5 worm cellular contexts compared by ENCODE assay signal in genomic region chrX:15388259-15388658, ce11.
TF ChIP-seq lines count a peak whose summit lies in the region.

No protein-coding gene starts in this region.

TF ChIP-seq in whole organism, L1 larva, 84 proteins besides CTCF, POLR2A, EP300 and RAD21:
- TF ChIP-seq snpc-4 (tag; optimal IDR thresholded peaks at IDR 0.05; lab: Kevin White, UChicago) (peak; percentile 91), efl-1 (optimal IDR thresholded peaks at IDR 0.05; lab: Kevin White, UChicago) (no peak), efl-1 (GFP tag; optimal IDR thresholded peaks at IDR 0.05 in 1 of 2; lab: Kevin White, UChicago) (peak in 1 of 2 experiments; percentile 6), nhr-90 (tag; optimal IDR thresholded peaks at IDR 0.05; lab: Kevin White, UChicago; ENCODE audit: poor library complexity) (no peak)

TF ChIP-seq in whole organism, L2 larva, 48 proteins besides CTCF, POLR2A, EP300 and RAD21:
- TF ChIP-seq Y55F3AM.14 (GFP tag; optimal IDR thresholded peaks at IDR 0.05; lab: Kevin White, UChicago) (no peak), snpc-4 (tag; optimal IDR thresholded peaks at IDR 0.05; lab: Kevin White, UChicago) (peak; percentile 30)

TF ChIP-seq in whole organism, L3 larva, 47 proteins besides CTCF, POLR2A, EP300 and RAD21:
- TF ChIP-seq ZK546.5 (tag; optimal IDR thresholded peaks at IDR 0.05; lab: Kevin White, UChicago) (no peak), snpc-4 (tag; optimal IDR thresholded peaks at IDR 0.05; lab: Kevin White, UChicago) (peak; percentile 28)

TF ChIP-seq in whole organism, L4 larva, 104 proteins besides CTCF, POLR2A, EP300 and RAD21:
- no peak for TF ChIP-seq lsy-2 (tag; optimal IDR thresholded peaks at IDR 0.05; lab: Kevin White, UChicago)
- no peak for TF ChIP-seq mdt-29 (GFP tag; IDR thresholded peaks at IDR 0.05; lab: Robert Waterston, UW)
- peak; percentile 76 for TF ChIP-seq set-16 (GFP tag; IDR thresholded peaks at IDR 0.05; lab: Robert Waterston, UW)
- peak; percentile 59; the same call in 1 of the 2 replicates for TF ChIP-seq egl-43 (GFP tag; IDR thresholded peaks at IDR 0.05; lab: Robert Waterston, UW)
- no peak for TF ChIP-seq dmd-6 (GFP tag; IDR thresholded peaks at IDR 0.05; lab: Robert Waterston, UW)
- no peak for TF ChIP-seq unc-130 (GFP tag; optimal IDR thresholded peaks at IDR 0.05; lab: Kevin White, UChicago)
- TF ChIP-seq nhr-6 (tag; optimal IDR thresholded peaks at IDR 0.05; lab: Kevin White, UChicago): no peak
- TF ChIP-seq tag-97 (GFP tag; IDR thresholded peaks at IDR 0.05; lab: Robert Waterston, UW): no peak
- no peak for TF ChIP-seq attf-4 (tag; optimal IDR thresholded peaks at IDR 0.05; lab: Kevin White, UChicago)
- TF ChIP-seq aly-2 (tag; optimal IDR thresholded peaks at IDR 0.05; lab: Kevin White, UChicago): no peak

TF ChIP-seq in whole organism, young adult, 124 proteins besides CTCF, POLR2A, EP300 and RAD21:
- TF ChIP-seq ceh-27 (GFP tag; optimal IDR thresholded peaks at IDR 0.05; lab: Kevin White, UChicago) (no peak), hsf-1 (GFP tag; IDR thresholded peaks at IDR 0.05; lab: Robert Waterston, UW) (0 out of 2 replicates have a peak, but pooled peaks have one; percentile 36), hmg-1.2 (GFP tag; IDR thresholded peaks at IDR 0.05; lab: Robert Waterston, UW) (0 out of 2 replicates have a peak, but pooled peaks have one; percentile 4), zfh-2 (GFP tag; conservative IDR thresholded peaks at IDR 0.05; lab: Robert Waterston, UW) (peak; percentile 79), snpc-4 (GFP tag; optimal IDR thresholded peaks at IDR 0.05; lab: Kevin White, UChicago) (peak; percentile 11), snpc-4 (tag; optimal IDR thresholded peaks at IDR 0.05; lab: Kevin White, UChicago) (peak in 3 of 4 experiments; percentile 52 to 89 (median 79)), bed-2 (GFP tag; IDR thresholded peaks at IDR 0.05; lab: Robert Waterston, UW) (0 out of 2 replicates have a peak, but pooled peaks have one; percentile 44), F49E8.2 (tag; optimal IDR thresholded peaks at IDR 0.05; lab: Kevin White, UChicago; ENCODE audit: insufficient read depth) (no peak)
